Fruit fly (Drosophila melanogaster): ENCODE data around the gene CG42526.

Gene CG42526

dm6 chr3L:9402157-9402890 lies 32.9 kb downstream of the CG42526 start, which contains the start of gene eIF4E1:
Gene eIF4E1, minus strand, starts transcription at chr3L:9402460.
- TF ChIP-seq achi (GFP tag; optimal IDR thresholded peaks at IDR 0.05) (no peak), acj6 (GFP tag; optimal IDR thresholded peaks at IDR 0.05) (no peak), CG6163 (GFP tag; IDR thresholded peaks at IDR 0.05) (0 out of 3 replicates have a peak, but pooled peaks have one; percentile 0), lz (GFP tag; optimal IDR thresholded peaks at IDR 0.05) (peak; percentile 14), Eip78C (GFP tag) (peak; percentile 83), Hr4 (GFP tag; optimal IDR thresholded peaks at IDR 0.05) (no peak), CG6854 (GFP tag; optimal IDR thresholded peaks at IDR 0.05) (no peak), OdsH (GFP tag; optimal IDR thresholded peaks at IDR 0.05) (no peak), CG10669 (GFP tag; optimal IDR thresholded peaks at IDR 0.05) (no peak), topi (GFP tag; optimal IDR thresholded peaks at IDR 0.05) (peak; percentile 8), CG8632 (GFP tag; optimal IDR thresholded peaks at IDR 0.05) (no peak), Met (GFP tag; optimal IDR thresholded peaks at IDR 0.05) (no peak), Sox15 (GFP tag; optimal IDR thresholded peaks at IDR 0.05) (no peak), CG8119 (GFP tag; IDR thresholded peaks at IDR 0.05) (no peak), CG31627 (GFP tag; optimal IDR thresholded peaks at IDR 0.05) (peak; percentile 9), CG16779 (tag; optimal IDR thresholded peaks at IDR 0.05) (no peak), dac (GFP tag; optimal IDR thresholded peaks at IDR 0.05) (no peak), ss (GFP tag; optimal IDR thresholded peaks at IDR 0.05) (no peak), Ets21C (GFP tag; optimal IDR thresholded peaks at IDR 0.05) (no peak), CG7368 (GFP tag; optimal IDR thresholded peaks at IDR 0.05) (no peak), spab (GFP tag; optimal IDR thresholded peaks at IDR 0.05) (no peak), CG15336 (GFP tag; IDR thresholded peaks at IDR 0.05) (no peak), CG6276 (GFP tag; optimal IDR thresholded peaks at IDR 0.05) (no peak)

- TF ChIP-seq Hr39 (GFP tag; optimal IDR thresholded peaks at IDR 0.05) (no peak), CG34406 (GFP tag; optimal IDR thresholded peaks at IDR 0.05) (no peak), vri (GFP tag; optimal IDR thresholded peaks at IDR 0.05) (peak; percentile 67), CG32006 (GFP tag; optimal IDR thresholded peaks at IDR 0.05) (no peak), CG16779 (tag; optimal IDR thresholded peaks at IDR 0.05) (peak; percentile 15), CG6276 (GFP tag; optimal IDR thresholded peaks at IDR 0.05) (no peak), eg (GFP tag; IDR thresholded peaks at IDR 0.05) (no peak), CG4318 (GFP tag; optimal IDR thresholded peaks at IDR 0.05) (no peak), fd85E (GFP tag; optimal IDR thresholded peaks at IDR 0.05) (no peak), Hr4 (GFP tag; optimal IDR thresholded peaks at IDR 0.05) (no peak), svp (GFP tag) (no peak), CG8632 (GFP tag; optimal IDR thresholded peaks at IDR 0.05) (no peak), CG8319 (GFP tag; optimal IDR thresholded peaks at IDR 0.05) (no peak), ss (GFP tag; optimal IDR thresholded peaks at IDR 0.05) (peak; percentile 44 to 72), Eip75B (GFP tag; optimal IDR thresholded peaks at IDR 0.05) (no peak), Ets21C (GFP tag; optimal IDR thresholded peaks at IDR 0.05) (no peak), Smox (GFP tag; optimal IDR thresholded peaks at IDR 0.05) (no peak), fkh (GFP tag; optimal IDR thresholded peaks at IDR 0.05) (peak; percentile 1), CG6808 (GFP tag; optimal IDR thresholded peaks at IDR 0.05) (no peak), Eip93F (GFP tag; optimal IDR thresholded peaks at IDR 0.05) (no peak), Met (GFP tag; optimal IDR thresholded peaks at IDR 0.05) (no peak), CG6854 (GFP tag; optimal IDR thresholded peaks at IDR 0.05) (no peak), CG9139 (GFP tag; optimal IDR thresholded peaks at IDR 0.05) (peak; percentile 13), CG1621 (tag; optimal IDR thresholded peaks at IDR 0.05) (peak; percentile 30), CG11762 (GFP tag; optimal IDR thresholded peaks at IDR 0.05; ENCODE audit: insufficient read depth) (no peak), net (GFP tag; optimal IDR thresholded peaks at IDR 0.05) (no peak), Lpt (GFP tag; optimal IDR thresholded peaks at IDR 0.05) (no peak), dac (GFP tag; optimal IDR thresholded peaks at IDR 0.05) (no peak), achi (GFP tag; optimal IDR thresholded peaks at IDR 0.05) (no peak), Ets96B (tag; optimal IDR thresholded peaks at IDR 0.05) (no peak), CG10669 (GFP tag; optimal IDR thresholded peaks at IDR 0.05) (no peak), lz (GFP tag; optimal IDR thresholded peaks at IDR 0.05) (no peak), CG11902 (GFP tag; optimal IDR thresholded peaks at IDR 0.05) (no peak), CG6792 (GFP tag; optimal IDR thresholded peaks at IDR 0.05) (no peak), CG6163 (GFP tag; IDR thresholded peaks at IDR 0.05) (peak; percentile 56; the same call in 2 of the 3 replicates), spab (GFP tag; optimal IDR thresholded peaks at IDR 0.05) (no peak), pdm3 (GFP tag; optimal IDR thresholded peaks at IDR 0.05) (no peak)
These were observed 33.6 kb downstream of the CG42526 start for dm6 chr3L:9401354-9402156.

Measured in whole organism, prepupa.